Fruit fly (Drosophila melanogaster) whole organism, embryonic: ENCODE data around the gene CG10863.

Source experiments
- BtbVII ChIP-seq: fragments of 200-800 bp; sonication (Bioruptor generic); optimal IDR thresholded peaks from 3 replicates; lab custom pipeline; 2017; ENCODE audit warnings: missing biosample characterization, mild to moderate bottlenecking, missing genetic modification characterization
- CG10431 ChIP-seq: fragments of 200-800 bp; sonication (Bioruptor generic); optimal IDR thresholded peaks from 3 replicates; lab custom pipeline; 2018; ENCODE audit warnings: missing biosample characterization, mild to moderate bottlenecking, missing genetic modification characterization
- CG11456 ChIP-seq: fragments of 200-800 bp; sonication (Bioruptor generic); IDR thresholded peaks from 3 replicates; pipeline ENCODE4 v1.3.6; 2022; ENCODE audit warnings: missing biosample characterization, missing genetic modification characterization
- CG12071 ChIP-seq: fragments of 200-800 bp; sonication (Bioruptor generic); optimal IDR thresholded peaks from 3 replicates; lab custom pipeline; 2018; ENCODE audit warnings: missing biosample characterization, mild to moderate bottlenecking, missing genetic modification characterization
- CG12769 ChIP-seq: fragments of 200-800 bp; sonication (Bioruptor generic); optimal IDR thresholded peaks from 2 replicates; lab custom pipeline; 2019; ENCODE audit warnings: missing biosample characterization, mild to moderate bottlenecking, missing genetic modification characterization, moderate library complexity
- CG15011 ChIP-seq: fragments of 200-800 bp; sonication (Bioruptor generic); optimal IDR thresholded peaks from 3 replicates; lab custom pipeline; 2018; ENCODE audit warnings: missing biosample characterization, mild to moderate bottlenecking, missing genetic modification characterization
- CG15269 ChIP-seq: fragments of 200-800 bp; sonication (Bioruptor generic); optimal IDR thresholded peaks from 2 replicates; lab custom pipeline; 2018; ENCODE audit warnings: missing biosample characterization, mild to moderate bottlenecking, missing genetic modification characterization, moderate library complexity
- CG1529 ChIP-seq: fragments of 200-800 bp; sonication (Bioruptor generic); optimal IDR thresholded peaks from 3 replicates; lab custom pipeline; 2018; ENCODE audit warnings: missing biosample characterization, missing genetic modification characterization
- CG17568 ChIP-seq: fragments of 200-800 bp; sonication (Bioruptor generic); optimal IDR thresholded peaks from 2 replicates; lab custom pipeline; 2018; ENCODE audit warnings: missing biosample characterization, mild to moderate bottlenecking, missing genetic modification characterization, moderate library complexity
- CG18476 ChIP-seq: fragments of 200-800 bp; sonication (Bioruptor generic); optimal IDR thresholded peaks from 2 replicates; lab custom pipeline; 2016; ENCODE audit warnings: missing biosample characterization, mild to moderate bottlenecking, missing genetic modification characterization
- CG18619 ChIP-seq: fragments of 200-800 bp; sonication (Bioruptor generic); optimal IDR thresholded peaks from 3 replicates; lab custom pipeline; 2017; ENCODE audit warnings: missing biosample characterization, mild to moderate bottlenecking, missing genetic modification characterization
- CG2202 ChIP-seq: fragments of 200-800 bp; sonication (Bioruptor generic); optimal IDR thresholded peaks from 2 replicates; lab custom pipeline; 2018; ENCODE audit warnings: missing biosample characterization, mild to moderate bottlenecking, missing genetic modification characterization
- CG32772 ChIP-seq: fragments of 200-800 bp; sonication (Bioruptor generic); IDR thresholded peaks from 2 replicates; pipeline ENCODE4 v1.3.6; 2022; ENCODE audit warnings: missing biosample characterization, missing genetic modification characterization
- CG33557 ChIP-seq: fragments of 200-800 bp; sonication (Bioruptor generic); optimal IDR thresholded peaks from 2 replicates; lab custom pipeline; 2019; ENCODE audit warnings: missing biosample characterization, mild to moderate bottlenecking, missing genetic modification characterization, moderate library complexity
- CG3838 ChIP-seq: fragments of 200-800 bp; sonication (Bioruptor generic); optimal IDR thresholded peaks from 3 replicates; lab custom pipeline; 2016; ENCODE audit warnings: missing biosample characterization, missing genetic modification characterization
- CG6813 ChIP-seq: fragments of 200-800 bp; sonication (Bioruptor generic); optimal IDR thresholded peaks from 2 replicates; lab custom pipeline; 2017; ENCODE audit warnings: missing biosample characterization, missing genetic modification characterization, mild to moderate bottlenecking, moderate library complexity, missing genetic modification reagents
- CG8478 ChIP-seq: fragments of >200 bp; optimal IDR thresholded peaks from 2 replicates; lab custom pipeline; 2018
- CoRest ChIP-seq: fragments of 200-800 bp; sonication (Bioruptor generic); optimal IDR thresholded peaks from 3 replicates; lab custom pipeline; 2018; ENCODE audit warnings: missing biosample characterization, mild to moderate bottlenecking, missing genetic modification characterization, moderate library complexity
- D19B ChIP-seq: fragments of 200-800 bp; sonication (Bioruptor generic); optimal IDR thresholded peaks from 2 replicates; lab custom pipeline; 2017; ENCODE audit warnings: missing biosample characterization, mild to moderate bottlenecking, missing genetic modification characterization
- Dbx ChIP-seq: fragments of 200-800 bp; sonication (Bioruptor generic); IDR thresholded peaks from 3 replicates; pipeline ENCODE4 v1.3.6; 2022; ENCODE audit warnings: missing biosample characterization, missing genetic modification characterization
- Fer3 ChIP-seq: fragments of 200-800 bp; sonication (Bioruptor generic); optimal IDR thresholded peaks from 2 replicates; lab custom pipeline; 2018; ENCODE audit warnings: missing biosample characterization, mild to moderate bottlenecking, missing genetic modification characterization, moderate library complexity
- HHEX ChIP-seq: fragments of 200-800 bp; sonication (Bioruptor generic); optimal IDR thresholded peaks from 3 replicates; lab custom pipeline; 2017; ENCODE audit warnings: missing biosample characterization, mild to moderate bottlenecking, missing genetic modification characterization, missing genetic modification reagents
- HLH4C ChIP-seq: fragments of 200-800 bp; sonication (Bioruptor generic); IDR thresholded peaks from 3 replicates; pipeline ENCODE4 v1.3.6; 2022; ENCODE audit warnings: missing biosample characterization, missing genetic modification characterization; ENCODE audit not compliant: partially characterized antibody
- Hand ChIP-seq: fragments of 200-800 bp; sonication (Bioruptor generic); optimal IDR thresholded peaks from 2 replicates; lab custom pipeline; 2017; ENCODE audit warnings: mild to moderate bottlenecking, missing biosample characterization, missing genetic modification reagents, missing genetic modification characterization
- MTF-1 ChIP-seq: fragments of 200-800 bp; sonication (Bioruptor generic); optimal IDR thresholded peaks from 2 replicates; lab custom pipeline; 2018; ENCODE audit warnings: missing biosample characterization, mild to moderate bottlenecking, missing genetic modification characterization, borderline replicate concordance
- Optix ChIP-seq: fragments of 200-800 bp; sonication (Bioruptor generic); IDR thresholded peaks from 3 replicates; pipeline ENCODE4 v1.3.6; 2022; ENCODE audit warnings: missing biosample characterization, missing genetic modification characterization
- Sox100B ChIP-seq: fragments of 200-800 bp; sonication (Bioruptor generic); optimal IDR thresholded peaks from 3 replicates; lab custom pipeline; 2018; ENCODE audit warnings: missing biosample characterization, mild to moderate bottlenecking, missing genetic modification characterization
- Sry-β ChIP-seq: fragments of 200-800 bp; sonication (Bioruptor generic); optimal IDR thresholded peaks from 2 replicates; lab custom pipeline; 2018; ENCODE audit warnings: missing biosample characterization, mild to moderate bottlenecking, missing genetic modification characterization, moderate library complexity
- Tbp ChIP-seq: fragments of >200 bp; optimal IDR thresholded peaks from 2 replicates; lab custom pipeline; 2018; ENCODE audit warnings: missing biosample characterization, missing genetic modification characterization
- Vsx1 ChIP-seq: fragments of 200-800 bp; sonication (Bioruptor generic); optimal IDR thresholded peaks from 2 replicates; lab custom pipeline; 2017; ENCODE audit warnings: missing biosample characterization, mild to moderate bottlenecking, missing genetic modification characterization, missing genetic modification reagents
- bcd ChIP-seq: fragments of 200-800 bp; sonication (Bioruptor generic); optimal IDR thresholded peaks from 2 replicates; lab custom pipeline; 2017; ENCODE audit warnings: missing biosample characterization, mild to moderate bottlenecking, missing genetic modification characterization
- caup ChIP-seq: fragments of 200-800 bp; sonication (Bioruptor generic); optimal IDR thresholded peaks from 3 replicates; lab custom pipeline; 2017; ENCODE audit warnings: missing biosample characterization, mild to moderate bottlenecking, missing genetic modification characterization, moderate library complexity; ENCODE audit not compliant: severe bottlenecking
- chm ChIP-seq: fragments of 200-800 bp; sonication (Bioruptor generic); IDR thresholded peaks from 2 replicates; pipeline ENCODE4 v1.3.6; 2022; ENCODE audit warnings: missing biosample characterization, missing genetic modification characterization
- croc ChIP-seq: fragments of 200-800 bp; sonication (Bioruptor generic); conservative IDR thresholded peaks from 3 replicates; pipeline ENCODE4 v1.3.6; 2022; ENCODE audit warnings: missing biosample characterization, missing genetic modification characterization
- dysf ChIP-seq: fragments of 200-800 bp; sonication (Bioruptor generic); IDR thresholded peaks from 3 replicates; pipeline ENCODE4 v1.3.6; 2022; ENCODE audit warnings: missing biosample characterization, missing genetic modification characterization
- fd3F ChIP-seq: fragments of 200-800 bp; sonication (Bioruptor generic); optimal IDR thresholded peaks from 2 replicates; lab custom pipeline; 2018; ENCODE audit warnings: missing biosample characterization, mild to moderate bottlenecking, missing genetic modification characterization, moderate library complexity
- fu2 ChIP-seq: fragments of 200-800 bp; sonication (Bioruptor generic); optimal IDR thresholded peaks from 2 replicates; lab custom pipeline; 2016; ENCODE audit warnings: missing biosample characterization, missing genetic modification characterization
- gem ChIP-seq: fragments of 200-800 bp; sonication (Bioruptor generic); optimal IDR thresholded peaks from 2 replicates; lab custom pipeline; 2019; ENCODE audit warnings: missing biosample characterization, mild to moderate bottlenecking, missing genetic modification characterization, moderate library complexity
- grau ChIP-seq: fragments of 200-800 bp; optimal IDR thresholded peaks from 3 replicates; lab custom pipeline; 2019; ENCODE audit warnings: missing biosample characterization, mild to moderate bottlenecking, missing genetic modification characterization, moderate library complexity
- p53 ChIP-seq: fragments of 200-800 bp; sonication (Bioruptor generic); optimal IDR thresholded peaks from 2 replicates; lab custom pipeline; 2016; ENCODE audit warnings: missing biosample characterization, missing genetic modification characterization
- psq ChIP-seq: fragments of 200-800 bp; sonication (Bioruptor generic); optimal IDR thresholded peaks from 2 replicates; lab custom pipeline; 2017; ENCODE audit warnings: missing biosample characterization, missing genetic modification characterization
- ranshi ChIP-seq: fragments of 200-800 bp; sonication (Bioruptor generic); IDR thresholded peaks from 2 replicates; pipeline ENCODE4 v1.3.6; 2022; ENCODE audit warnings: missing biosample characterization, missing genetic modification characterization
- schlank ChIP-seq: fragments of 200-800 bp; sonication (Bioruptor generic); optimal IDR thresholded peaks from 2 replicates; lab custom pipeline; 2018; ENCODE audit warnings: missing biosample characterization, mild to moderate bottlenecking, missing genetic modification characterization
- sd ChIP-seq: fragments of 200-800 bp; sonication (Bioruptor generic); optimal IDR thresholded peaks from 3 replicates; lab custom pipeline; 2018; ENCODE audit warnings: missing biosample characterization, mild to moderate bottlenecking, missing genetic modification characterization, moderate library complexity
- sna ChIP-seq: fragments of 200-800 bp; sonication (Bioruptor generic); IDR thresholded peaks from 2 replicates; pipeline ENCODE4 v1.3.6; 2022; ENCODE audit warnings: missing biosample characterization, missing genetic modification characterization; ENCODE audit not compliant: partially characterized antibody
- sob ChIP-seq: fragments of 200-800 bp; sonication (Bioruptor generic); IDR thresholded peaks from 2 replicates; pipeline ENCODE4 v1.3.6; 2022; ENCODE audit warnings: missing biosample characterization, missing genetic modification characterization
- stc ChIP-seq: fragments of 200-800 bp; sonication (Bioruptor generic); IDR thresholded peaks from 2 replicates; pipeline ENCODE4 v1.3.6; 2022; ENCODE audit warnings: missing biosample characterization, missing genetic modification characterization
- stwl ChIP-seq: fragments of 200-800 bp; sonication (Bioruptor generic); optimal IDR thresholded peaks from 3 replicates; lab custom pipeline; 2018; ENCODE audit warnings: missing biosample characterization, mild to moderate bottlenecking, missing genetic modification characterization, moderate library complexity
- unpg ChIP-seq: fragments of 200-800 bp; sonication (Bioruptor generic); optimal IDR thresholded peaks from 3 replicates; lab custom pipeline; 2018; ENCODE audit warnings: missing biosample characterization, mild to moderate bottlenecking, missing genetic modification characterization, moderate library complexity
- wdn ChIP-seq: fragments of 200-800 bp; sonication (Bioruptor generic); IDR thresholded peaks from 2 replicates; pipeline ENCODE4 v1.3.6; 2022; ENCODE audit warnings: missing biosample characterization, missing genetic modification characterization

The CG10863 gene

DNA sequence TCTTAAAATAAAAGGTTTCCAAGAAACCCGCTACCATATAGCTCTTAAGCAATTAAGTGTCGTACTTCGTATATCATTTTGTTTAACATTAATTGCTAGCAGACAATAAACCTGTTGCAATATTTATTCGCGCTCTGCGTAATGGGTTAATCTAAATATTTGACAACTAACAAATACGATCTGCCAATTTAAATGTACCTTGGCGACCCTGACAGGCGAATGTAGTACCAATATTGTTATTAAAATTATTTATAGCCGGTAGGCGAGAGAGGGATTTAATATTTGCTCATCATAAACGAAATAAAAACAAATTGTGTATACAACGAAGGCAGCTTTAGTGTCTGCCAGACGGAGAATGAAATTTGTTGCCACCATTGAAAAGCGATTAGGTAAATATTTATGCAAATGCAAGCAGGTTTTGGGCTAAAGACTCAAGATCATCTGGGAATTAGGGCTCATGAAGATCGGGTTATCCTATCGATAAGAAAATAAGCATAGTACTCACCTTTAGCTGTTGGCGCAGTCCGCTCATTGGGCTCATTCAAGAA, 9.4 kb downstream of the CG10863 start (continued):
- TF ChIP-seq Fer3 (tag; lab: Kevin White, UChicago) (peak; percentile 71), CG15269 (tag; lab: Kevin White, UChicago) (peak; percentile 60), CG12769 (tag; lab: Kevin White, UChicago) (peak; percentile 47), CG1529 (GFP tag; lab: Kevin White, UChicago) (no peak), caup (GFP tag; lab: Kevin White, UChicago) (peak; percentile 77), CG6813 (peak; percentile 48), gem (tag; lab: Kevin White, UChicago) (peak; percentile 35), psq (GFP tag; lab: Kevin White, UChicago) (no peak), MTF-1 (GFP tag; lab: Kevin White, UChicago) (no peak), Tbp (GFP tag; lab: Kevin White, UChicago) (no peak), grau (tag; lab: Kevin White, UChicago) (peak; percentile 8), Dbx (GFP tag; lab: Robert Waterston, UW) (no peak), Sry-β (GFP tag; lab: Kevin White, UChicago) (no peak), wdn (GFP tag; lab: Robert Waterston, UW) (no peak), chm (no peak), CG8478 (no peak), unpg (GFP tag; lab: Kevin White, UChicago) (peak; percentile 37), CG11456 (no peak), stc (GFP tag; lab: Robert Waterston, UW) (no peak), CG33557 (no peak), schlank (tag; lab: Kevin White, UChicago) (peak; percentile 67), CG3838 (GFP tag; lab: Kevin White, UChicago) (no peak), sna (GFP tag; lab: Robert Waterston, UW) (no peak), CG32772 (GFP tag; lab: Robert Waterston, UW) (no peak), Vsx1 (GFP tag; lab: Kevin White, UChicago) (peak; percentile 17), CG10431 (GFP tag; lab: Kevin White, UChicago) (no peak), Hand (GFP tag; lab: Kevin White, UChicago) (peak; percentile 33), ranshi (GFP tag; lab: Robert Waterston, UW) (0 out of 2 replicates have a peak, but pooled peaks have one; percentile 9), CG2202 (tag; lab: Kevin White, UChicago) (no peak), D19B (GFP tag; lab: Kevin White, UChicago) (no peak), sd (peak; percentile 43), CoRest (tag; lab: Kevin White, UChicago) (peak; percentile 13), croc (GFP tag; lab: Robert Waterston, UW) (no peak), CG15011 (GFP tag; lab: Kevin White, UChicago) (peak; percentile 25), CG18619 (GFP tag; lab: Kevin White, UChicago) (peak; percentile 16), fu2 (no peak), HLH4C (GFP tag; lab: Robert Waterston, UW) (no peak), Sox100B (GFP tag; lab: Kevin White, UChicago) (peak; percentile 12), CG12071 (GFP tag; lab: Kevin White, UChicago) (peak; percentile 55), p53 (GFP tag; lab: Kevin White, UChicago) (no peak), BtbVII (GFP tag; lab: Kevin White, UChicago) (peak; percentile 54), dysf (GFP tag; lab: Robert Waterston, UW) (peak; percentile 28; the same call in 1 of the 3 replicates), fd3F (GFP tag; lab: Kevin White, UChicago) (peak; percentile 51), Optix (GFP tag; lab: Robert Waterston, UW) (no peak), stwl (tag; lab: Kevin White, UChicago) (no peak), HHEX (GFP tag; lab: Kevin White, UChicago) (peak; percentile 29), CG17568 (GFP tag; lab: Kevin White, UChicago) (peak; percentile 54), sob (peak; percentile 36; the same call in 1 of the 2 replicates), CG18476 (GFP tag; lab: Kevin White, UChicago) (peak; percentile 47), bcd (GFP tag; lab: Kevin White, UChicago) (no peak)
